Worm (Caenorhabditis elegans) whole organism, L4/young adult: ENCODE data around the gene grl-4.

Experiments
- W03F9.2 ChIP-seq: fragments of 150-350 bp; optimal IDR thresholded peaks from 2 replicates; lab custom pipeline; 2014; ENCODE audit warnings: missing biosample characterization, missing genetic modification characterization
- dao-5 ChIP-seq: sonication (generic microtip); optimal IDR thresholded peaks from 2 replicates; lab custom pipeline; 2016; ENCODE audit warnings: missing genotype, missing genetic modification characterization, moderate library complexity, missing compliant biosample characterization
- him-1 ChIP-seq: sonication (generic microtip); optimal IDR thresholded peaks from 2 replicates; lab custom pipeline; 2016; ENCODE audit warnings: missing genotype, missing genetic modification reagents, missing genetic modification characterization, missing compliant biosample characterization

- TF ChIP-seq dao-5 (tag; lab: Kevin White, UChicago): no peak
- no peak for TF ChIP-seq him-1
- TF ChIP-seq W03F9.2 (tag; lab: Kevin White, UChicago): peak; percentile 57
Measured at ce11 chrIV:7313962-7314361, 3.4 kb upstream of the grl-4 start.
